Fruit fly (Drosophila melanogaster) whole organism: Measurements from ENCODE around the gene CG34034.

Source experiments
- Dll ChIP-seq: fragments of >200 bp; optimal IDR thresholded peaks from 2 replicates; lab custom pipeline; 2017
- EcR ChIP-seq, 2 experiments: fragments of >200 bp; optimal IDR thresholded peaks; 2 replicates each; lab custom pipeline; 2017; ENCODE audit warnings: missing biosample characterization in 2 of 2, missing genetic modification characterization in 2 of 2, missing genetic modification reagents in 2 of 2
- pan ChIP-seq: fragments of >200 bp; optimal IDR thresholded peaks from 2 replicates; lab custom pipeline; 2017
- psq ChIP-seq: fragments of >200 bp; optimal IDR thresholded peaks from 2 replicates; lab custom pipeline; 2017
- usp ChIP-seq: fragments of >200 bp; optimal IDR thresholded peaks from 2 replicates; lab custom pipeline; 2017; ENCODE audit warnings: missing biosample characterization, missing genetic modification characterization, mixed read lengths

dm6 chr3R:21726593-21726992, 12.3 kb downstream of the CG34034 start:
- no peak for TF ChIP-seq pan (lab: Kevin White, UChicago)
- TF ChIP-seq EcR (GFP tag; optimal IDR thresholded peaks at IDR 0.05; lab: Kevin White, UChicago) = peak in 1 of 2 experiments; percentile 53
- no peak for TF ChIP-seq Dll (lab: Kevin White, UChicago)
- TF ChIP-seq usp (GFP tag; lab: Kevin White, UChicago) = no peak
- no peak for TF ChIP-seq psq (lab: Kevin White, UChicago)
